Fruit fly (Drosophila melanogaster): ENCODE data around the gene smg.

smg gene

DNA sequence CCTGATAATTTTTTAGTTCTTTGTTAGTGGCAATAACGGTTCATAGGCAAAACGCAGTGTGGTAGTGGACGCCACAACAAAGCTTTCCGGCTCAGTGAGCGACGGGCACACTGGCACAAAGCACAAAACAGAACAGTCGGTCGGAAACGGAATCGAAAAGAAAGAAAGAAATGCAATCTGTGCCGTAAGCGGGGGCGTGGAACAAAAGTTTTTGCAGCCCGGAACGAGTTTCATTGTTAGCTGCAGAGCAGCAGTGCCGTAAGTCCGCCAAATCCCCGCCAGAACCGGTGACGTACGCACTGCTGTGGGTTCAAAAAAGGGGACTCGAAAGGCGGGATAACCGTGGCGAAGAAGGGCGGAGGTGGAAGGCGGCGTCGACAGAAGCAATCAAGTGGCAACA, 29.4 kb downstream of the smg start, which contains the start of gene CG5026:
TSS of gene CG5026 (plus strand) at position 92 of the 400 bp plus-strand sequence.
- TF ChIP-seq OdsH (GFP tag; optimal IDR thresholded peaks at IDR 0.05), result peak; percentile 3
- TF ChIP-seq tai (GFP tag; optimal IDR thresholded peaks at IDR 0.05), result no peak
- peak; percentile 93 for TF ChIP-seq psq (GFP tag; optimal IDR thresholded peaks at IDR 0.05)
- no peak for TF ChIP-seq Rel (GFP tag; optimal IDR thresholded peaks at IDR 0.05)
- peak; percentile 76 for TF ChIP-seq Rel (tag; optimal IDR thresholded peaks at IDR 0.05)
- TF ChIP-seq Sp1 (GFP tag; optimal IDR thresholded peaks at IDR 0.05), result no peak

- TF ChIP-seq foxo (GFP tag; optimal IDR thresholded peaks at IDR 0.05) (no peak), Rel (GFP tag; optimal IDR thresholded peaks at IDR 0.05) (no peak), Rel (tag; optimal IDR thresholded peaks at IDR 0.05) (peak; percentile 79), Hr78 (GFP tag; optimal IDR thresholded peaks at IDR 0.05) (no peak)
These were observed 31.3 kb downstream of the smg start, which contains the start of the genes CG5653 and CG5021 for dm6 chr3L:8966324-8967011. TSS of gene CG5653 (minus strand) at chr3L:8966374. TSS of gene CG5021 (plus strand) at chr3L:8966829.

dm6 chr3L:8964458-8964857, 33.3 kb downstream of the smg start, which contains the start of gene ValRS-m:
TSS of gene ValRS-m (minus strand) at chr3L:8964769.
- TF ChIP-seq dsf (GFP tag; optimal IDR thresholded peaks at IDR 0.05; ENCODE audit: borderline replicate concordance), result no peak
- no peak for TF ChIP-seq Mio (GFP tag; optimal IDR thresholded peaks at IDR 0.05)
- TF ChIP-seq woc (GFP tag; optimal IDR thresholded peaks at IDR 0.05), result no peak
- no peak for TF ChIP-seq fru (GFP tag; optimal IDR thresholded peaks at IDR 0.05)
- no peak for TF ChIP-seq Dfd (GFP tag; optimal IDR thresholded peaks at IDR 0.05)
- no peak for TF ChIP-seq CrebA (GFP tag; optimal IDR thresholded peaks at IDR 0.05; ENCODE audit: borderline replicate concordance)

dm6 chr3L:8958557-8958956, 39.2 kb downstream of the smg start, which contains the start of gene CG13313:
TSS of gene CG13313 (plus strand) at chr3L:8958857.
- TF ChIP-seq tai (GFP tag; optimal IDR thresholded peaks at IDR 0.05) (no peak), foxo (GFP tag; optimal IDR thresholded peaks at IDR 0.05) (no peak), HLH106 (tag; optimal IDR thresholded peaks at IDR 0.05) (no peak), dmrt93B (GFP tag; optimal IDR thresholded peaks at IDR 0.05) (no peak)

DNA sequence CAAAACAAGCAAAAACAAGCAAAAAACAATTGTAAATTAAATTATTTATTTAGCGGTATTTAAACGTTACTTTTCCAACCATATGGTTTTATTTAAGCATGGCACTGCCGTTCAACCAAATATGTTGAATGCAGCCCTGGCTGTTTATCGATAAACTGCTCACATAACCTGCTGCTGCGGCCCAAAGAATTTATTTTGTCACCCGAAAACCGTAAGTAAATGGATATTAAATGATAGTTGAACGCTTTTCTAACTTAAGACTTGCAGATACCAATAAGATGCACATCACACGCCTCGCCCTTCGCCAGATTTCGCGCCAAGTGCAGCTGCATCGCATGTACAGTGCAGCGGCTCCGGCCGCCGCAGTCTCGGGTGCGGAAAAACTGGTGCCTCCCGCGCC, 41.1 kb downstream of the smg start, which contains the start of gene mRpL12:
TSS of gene mRpL12 (plus strand) at position 123 of the 400 bp plus-strand sequence.
- TF ChIP-seq lola (GFP tag; optimal IDR thresholded peaks at IDR 0.05), result no peak

DNA sequence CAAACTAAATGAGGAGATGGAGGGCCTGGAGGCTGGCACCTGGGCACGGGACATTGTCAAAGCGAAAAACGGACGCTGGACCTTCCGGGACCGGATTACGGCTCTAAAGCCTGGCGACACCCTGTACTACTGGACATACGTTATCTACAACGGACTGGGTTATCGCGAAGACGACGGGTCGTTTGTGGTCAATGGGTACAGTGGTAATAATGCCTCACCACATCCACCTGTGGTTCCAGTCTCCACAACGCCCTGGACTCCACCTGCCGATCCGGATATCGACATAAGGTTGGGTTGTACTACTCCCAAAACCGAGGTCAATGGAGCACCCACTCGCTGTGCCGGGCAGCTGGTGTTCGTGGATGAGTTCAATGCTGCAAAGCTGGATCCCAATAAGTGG, 42.6 kb downstream of the smg start:
- TF ChIP-seq psq (GFP tag; optimal IDR thresholded peaks at IDR 0.05), result no peak
- no peak for TF ChIP-seq Hnf4 (GFP tag; optimal IDR thresholded peaks at IDR 0.05)
- no peak for TF ChIP-seq CrebA (GFP tag; optimal IDR thresholded peaks at IDR 0.05; ENCODE audit: borderline replicate concordance)
- TF ChIP-seq Sp1 (GFP tag; optimal IDR thresholded peaks at IDR 0.05), result no peak
- TF ChIP-seq br (GFP tag; optimal IDR thresholded peaks at IDR 0.05), result no peak
- TF ChIP-seq jim (GFP tag; optimal IDR thresholded peaks at IDR 0.05), result no peak
- TF ChIP-seq Mio (GFP tag; optimal IDR thresholded peaks at IDR 0.05), result no peak
- TF ChIP-seq sage (GFP tag; optimal IDR thresholded peaks at IDR 0.05), result no peak
- no peak for TF ChIP-seq Dif (GFP tag; optimal IDR thresholded peaks at IDR 0.05; ENCODE audit: partially characterized antibody)
- TF ChIP-seq Hr83 (GFP tag; optimal IDR thresholded peaks at IDR 0.05; ENCODE audit: poor library complexity, severe bottlenecking), result no peak
- TF ChIP-seq Hr78 (GFP tag; optimal IDR thresholded peaks at IDR 0.05), result no peak
- TF ChIP-seq pan (optimal IDR thresholded peaks at IDR 0.05), result no peak
- TF ChIP-seq GATAd (GFP tag; optimal IDR thresholded peaks at IDR 0.05), result no peak
- no peak for TF ChIP-seq OdsH (GFP tag; optimal IDR thresholded peaks at IDR 0.05)
- no peak for TF ChIP-seq lola (GFP tag; optimal IDR thresholded peaks at IDR 0.05)
- TF ChIP-seq CG32264 (GFP tag; optimal IDR thresholded peaks at IDR 0.05), result no peak
- no peak for TF ChIP-seq N (GFP tag; optimal IDR thresholded peaks at IDR 0.05)
- no peak for TF ChIP-seq fru (GFP tag; optimal IDR thresholded peaks at IDR 0.05)
- TF ChIP-seq Abd-B (GFP tag; optimal IDR thresholded peaks at IDR 0.05), result no peak
- no peak for TF ChIP-seq brk (GFP tag; optimal IDR thresholded peaks at IDR 0.05)
